Worm (Caenorhabditis elegans) whole organism, young adult: ENCODE measurements around the gene Y105C5B.8.
A peak's percentile ranks its signal among the peaks of the same experiment; 100 is the strongest.

ENCODE experiments used
- B0019.2 ChIP-seq: fragments of 200-800 bp; sonication (Bioruptor generic); conservative IDR thresholded peaks from 2 replicates; pipeline ENCODE4 v1.3.6; 2022; ENCODE audit warnings: missing genetic modification reagents, missing genetic modification characterization, missing compliant biosample characterization
- B0261.1 ChIP-seq: sonication (generic microtip); optimal IDR thresholded peaks from 2 replicates; lab custom pipeline; 2016; ENCODE audit warnings: mild to moderate bottlenecking, missing genetic modification characterization, moderate library complexity, missing compliant biosample characterization
- F22D6.2 ChIP-seq: sonication (generic microtip); optimal IDR thresholded peaks from 2 replicates; lab custom pipeline; 2016; ENCODE audit warnings: mild to moderate bottlenecking, missing genetic modification characterization, missing compliant biosample characterization
- F23B12.7 ChIP-seq: sonication (generic microtip); optimal IDR thresholded peaks from 2 replicates; lab custom pipeline; 2017; ENCODE audit warnings: missing genetic modification characterization, mild to moderate bottlenecking, missing compliant biosample characterization, antibody characterized with exemption, moderate library complexity; ENCODE audit not compliant: insufficient read depth
- F39B2.1 ChIP-seq: fragments of 200-800 bp; sonication (Bioruptor generic); IDR thresholded peaks from 2 replicates; pipeline ENCODE4 v1.3.6; 2022; ENCODE audit warnings: missing genetic modification reagents, missing genetic modification characterization, missing compliant biosample characterization
- F49E8.2 ChIP-seq: sonication (generic microtip); optimal IDR thresholded peaks from 3 replicates; lab custom pipeline; 2017; ENCODE audit warnings: missing genetic modification characterization, mild to moderate bottlenecking, missing compliant biosample characterization, antibody characterized with exemption, moderate library complexity; ENCODE audit not compliant: insufficient read depth
- F55B11.4 ChIP-seq: sonication (generic microtip); optimal IDR thresholded peaks from 2 replicates; lab custom pipeline; 2016; ENCODE audit warnings: missing compliant biosample characterization, missing genetic modification characterization, borderline replicate concordance; ENCODE audit not compliant: insufficient read depth
- K11D2.4 ChIP-seq: fragments of 200-800 bp; sonication (Bioruptor generic); IDR thresholded peaks from 2 replicates; pipeline ENCODE4 v1.3.6; 2022; ENCODE audit warnings: missing genetic modification reagents, missing genetic modification characterization, missing compliant biosample characterization
- Y53G8AR.9 ChIP-seq: fragments of 200-800 bp; sonication (Bioruptor generic); conservative IDR thresholded peaks from 2 replicates; pipeline ENCODE4 v1.3.6; 2022; ENCODE audit warnings: missing genetic modification reagents, missing genetic modification characterization, missing compliant biosample characterization
- akir-1 ChIP-seq: fragments of 200-800 bp; sonication (Bioruptor generic); optimal IDR thresholded peaks from 2 replicates; lab custom pipeline; 2018; ENCODE audit warnings: mild to moderate bottlenecking, missing genetic modification characterization, moderate library complexity, missing compliant biosample characterization
- attf-3 ChIP-seq: fragments of 200-800 bp; sonication (Bioruptor generic); conservative IDR thresholded peaks from 2 replicates; pipeline ENCODE4 v1.3.6; 2022; ENCODE audit warnings: missing genetic modification reagents, missing genetic modification characterization, missing compliant biosample characterization
- attf-6 ChIP-seq: fragments of 200-800 bp; sonication (Bioruptor generic); IDR thresholded peaks from 2 replicates; pipeline ENCODE4 v1.3.6; 2022; ENCODE audit warnings: missing genetic modification reagents, missing genetic modification characterization, missing compliant biosample characterization
- cebp-2 ChIP-seq: fragments of 200-800 bp; sonication (Bioruptor generic); IDR thresholded peaks from 2 replicates; pipeline ENCODE4 v1.3.6; 2022; ENCODE audit warnings: missing genetic modification characterization, missing compliant biosample characterization
- ceh-100 ChIP-seq: fragments of 200-800 bp; sonication (Bioruptor generic); IDR thresholded peaks from 2 replicates; pipeline ENCODE4 v1.3.6; 2022; ENCODE audit warnings: missing genetic modification reagents, missing genetic modification characterization, missing compliant biosample characterization
- ceh-27 ChIP-seq: fragments of 200-800 bp; sonication (Bioruptor generic); optimal IDR thresholded peaks from 2 replicates; lab custom pipeline; 2018; ENCODE audit warnings: mild to moderate bottlenecking, missing genetic modification characterization, moderate library complexity, missing compliant biosample characterization
- ceh-91 ChIP-seq: fragments of 200-800 bp; sonication (Bioruptor generic); IDR thresholded peaks from 2 replicates; pipeline ENCODE4 v1.3.6; 2022; ENCODE audit warnings: missing genetic modification reagents, missing genetic modification characterization, missing compliant biosample characterization
- chd-7 ChIP-seq: sonication (generic microtip); optimal IDR thresholded peaks from 2 replicates; lab custom pipeline; 2016; ENCODE audit warnings: mild to moderate bottlenecking, missing genetic modification characterization, moderate library complexity, missing compliant biosample characterization
- die-1 ChIP-seq: sonication (generic microtip); optimal IDR thresholded peaks from 2 replicates; lab custom pipeline; 2016; ENCODE audit warnings: missing genotype, mild to moderate bottlenecking, missing genetic modification characterization, missing compliant biosample characterization
- ekl-4 ChIP-seq: fragments of 200-800 bp; sonication (Bioruptor generic); IDR thresholded peaks from 2 replicates; pipeline ENCODE4 v1.3.6; 2022; ENCODE audit warnings: missing genetic modification reagents, missing genetic modification characterization, missing compliant biosample characterization
- ets-4 ChIP-seq: fragments of 200-800 bp; sonication (Bioruptor generic); optimal IDR thresholded peaks from 2 replicates; lab custom pipeline; 2018; ENCODE audit warnings: mild to moderate bottlenecking, missing genetic modification characterization, missing compliant biosample characterization
- hlh-12 ChIP-seq: sonication (generic microtip); optimal IDR thresholded peaks from 2 replicates; lab custom pipeline; 2016; ENCODE audit warnings: missing genetic modification characterization, missing compliant biosample characterization
- let-607 ChIP-seq, 2 experiments: fragments of 200-800 bp in 1 of 2; sonication (Bioruptor generic) in 1 of 2; sonication (generic microtip) in 1 of 2; optimal IDR thresholded peaks; 2 replicates each; lab custom pipeline; 2016 to 2018; ENCODE audit warnings: mild to moderate bottlenecking in 2 of 2, missing compliant biosample characterization in 2 of 2, missing genetic modification characterization in 2 of 2, moderate library complexity in 2 of 2, missing genotype in 1 of 2
- lin-40 ChIP-seq: sonication (generic microtip); optimal IDR thresholded peaks from 2 replicates; lab custom pipeline; 2016; ENCODE audit warnings: missing genetic modification characterization, mild to moderate bottlenecking, missing compliant biosample characterization, missing genotype, missing genetic modification reagents
- lin-54 ChIP-seq: fragments of 200-800 bp; sonication (Bioruptor generic); optimal IDR thresholded peaks from 2 replicates; lab custom pipeline; 2018; ENCODE audit warnings: mild to moderate bottlenecking, missing genetic modification characterization, missing compliant biosample characterization
- lir-1 ChIP-seq: fragments of 200-800 bp; sonication (Bioruptor generic); conservative IDR thresholded peaks from 2 replicates; pipeline ENCODE4 v1.3.6; 2022; ENCODE audit warnings: missing genetic modification reagents, missing genetic modification characterization, missing compliant biosample characterization
- lsl-1 ChIP-seq: fragments of 200-800 bp; sonication (Bioruptor generic); optimal IDR thresholded peaks from 2 replicates; lab custom pipeline; 2018; ENCODE audit warnings: mild to moderate bottlenecking, missing genetic modification characterization, moderate library complexity, missing compliant biosample characterization
- madf-3 ChIP-seq: fragments of 200-800 bp; sonication (Bioruptor generic); IDR thresholded peaks from 2 replicates; pipeline ENCODE4 v1.3.6; 2022; ENCODE audit warnings: missing genetic modification reagents, missing genetic modification characterization, missing compliant biosample characterization
- mcd-1 ChIP-seq: fragments of 200-800 bp; sonication (Bioruptor generic); IDR thresholded peaks from 2 replicates; pipeline ENCODE4 v1.3.6; 2022; ENCODE audit warnings: missing genetic modification reagents, missing genetic modification characterization, missing compliant biosample characterization
- nhr-120 ChIP-seq: fragments of 200-800 bp; sonication (Bioruptor generic); IDR thresholded peaks from 2 replicates; pipeline ENCODE4 v1.3.6; 2022; ENCODE audit warnings: missing genetic modification characterization, missing compliant biosample characterization
- nhr-80 ChIP-seq: sonication (generic microtip); optimal IDR thresholded peaks from 2 replicates; lab custom pipeline; 2016; ENCODE audit warnings: missing genetic modification characterization, missing compliant biosample characterization
- pha-4 ChIP-seq: fragments of 150-350 bp; sonication (generic microtip); optimal IDR thresholded peaks from 2 replicates; lab custom pipeline; 2014; ENCODE audit warnings: missing biosample characterization, missing genetic modification reagents, missing genetic modification characterization
- repo-1 ChIP-seq: sonication (generic microtip); optimal IDR thresholded peaks from 2 replicates; lab custom pipeline; 2017; ENCODE audit warnings: mild to moderate bottlenecking, missing genetic modification characterization, missing compliant biosample characterization
- snpc-1.1 ChIP-seq: sonication (generic microtip); optimal IDR thresholded peaks from 2 replicates; lab custom pipeline; 2017; ENCODE audit warnings: missing genetic modification characterization, mild to moderate bottlenecking, missing compliant biosample characterization, antibody characterized with exemption, moderate library complexity, missing genotype, missing genetic modification reagents; ENCODE audit not compliant: insufficient read depth
- snpc-4 ChIP-seq, 5 experiments: fragments of 150-350 bp in 1 of 5; sonication (generic microtip) in 4 of 5; optimal IDR thresholded peaks; 2 replicates each; lab custom pipeline; 2014 to 2018; ENCODE audit warnings: missing genetic modification characterization in 5 of 5, missing biosample characterization in 3 of 5, antibody characterized with exemption in 2 of 5, mild to moderate bottlenecking in 2 of 5, missing compliant biosample characterization in 2 of 5, missing genotype in 2 of 5, moderate library complexity in 2 of 5, missing genetic modification reagents in 1 of 5
- tbp1 ChIP-seq: fragments of 200-800 bp; sonication (Bioruptor generic); optimal IDR thresholded peaks from 2 replicates; lab custom pipeline; 2018; ENCODE audit warnings: mild to moderate bottlenecking, missing genetic modification characterization, missing compliant biosample characterization
- xnd-1 ChIP-seq: sonication (generic microtip); optimal IDR thresholded peaks from 2 replicates; lab custom pipeline; 2016; ENCODE audit warnings: missing genotype, missing genetic modification reagents, missing genetic modification characterization, missing compliant biosample characterization
- zfh-2 ChIP-seq: fragments of 200-800 bp; sonication (Bioruptor generic); conservative IDR thresholded peaks from 2 replicates; pipeline ENCODE4 v1.3.6; 2022; ENCODE audit warnings: missing genetic modification reagents, missing genetic modification characterization, missing compliant biosample characterization
- zim-3 ChIP-seq: sonication (generic microtip); optimal IDR thresholded peaks from 2 replicates; lab custom pipeline; 2017; ENCODE audit warnings: mild to moderate bottlenecking, missing genetic modification characterization, moderate library complexity, missing compliant biosample characterization
- ztf-26 ChIP-seq: sonication (generic microtip); optimal IDR thresholded peaks from 2 replicates; lab custom pipeline; 2017; ENCODE audit warnings: missing genetic modification characterization, missing compliant biosample characterization
- ztf-28 ChIP-seq: fragments of 200-800 bp; sonication (Bioruptor generic); IDR thresholded peaks from 2 replicates; pipeline ENCODE4 v1.3.6; 2022; ENCODE audit warnings: missing genetic modification reagents, missing genetic modification characterization, missing compliant biosample characterization

Gene Y105C5B.8

ce11 chrIV:15930281-15930680, 3.6 kb upstream of the Y105C5B.8 start, which contains the start of gene Y105C5B.9:
Gene Y105C5B.9 (plus strand): TSS chrIV:15930581.
- TF ChIP-seq lsl-1 (GFP tag; lab: Kevin White, UChicago) (no peak), attf-3 (GFP tag; lab: Robert Waterston, UW) (no peak), zfh-2 (GFP tag; lab: Robert Waterston, UW) (no peak), ceh-100 (GFP tag; lab: Robert Waterston, UW) (no peak), tbp1 (GFP tag; lab: Kevin White, UChicago) (no peak), F22D6.2 (tag; lab: Kevin White, UChicago) (no peak), snpc-1.1 (no peak), xnd-1 (tag; lab: Kevin White, UChicago) (no peak), ztf-28 (GFP tag; lab: Robert Waterston, UW) (no peak), B0019.2 (GFP tag; lab: Robert Waterston, UW) (no peak), F55B11.4 (no peak), F23B12.7 (tag; lab: Kevin White, UChicago) (no peak), zim-3 (no peak), attf-6 (GFP tag; lab: Robert Waterston, UW) (no peak), nhr-120 (no peak), ekl-4 (GFP tag; lab: Robert Waterston, UW) (no peak)

ce11 chrIV:15929831-15930230, 3.2 kb upstream of the Y105C5B.8 start:
- TF ChIP-seq let-607 (tag; optimal IDR thresholded peaks at IDR 0.05; lab: Kevin White, UChicago): peak; percentile 67 to 84
- TF ChIP-seq chd-7 (tag; lab: Kevin White, UChicago): no peak
- TF ChIP-seq nhr-80 (tag; lab: Kevin White, UChicago): peak; percentile 68
- TF ChIP-seq snpc-4 (GFP tag; optimal IDR thresholded peaks at IDR 0.05; lab: Kevin White, UChicago): no peak
- peak in 2 of 4 experiments; percentile 19 to 32 for TF ChIP-seq snpc-4 (tag; optimal IDR thresholded peaks at IDR 0.05; lab: Kevin White, UChicago)
- peak; percentile 8 for TF ChIP-seq ztf-26
- no peak for TF ChIP-seq Y53G8AR.9 (GFP tag; lab: Robert Waterston, UW)
- no peak for TF ChIP-seq lir-1
- no peak for TF ChIP-seq K11D2.4
- peak; percentile 38 for TF ChIP-seq tbp1 (GFP tag; lab: Kevin White, UChicago)

ce11 chrIV:15923000-15923399, 3.6 kb downstream of the Y105C5B.8 start:
- no peak for TF ChIP-seq ceh-91
- no peak for TF ChIP-seq F49E8.2 (tag; lab: Kevin White, UChicago)
- no peak for TF ChIP-seq die-1
- no peak for TF ChIP-seq cebp-2
- TF ChIP-seq lin-54 (GFP tag; lab: Kevin White, UChicago): no peak
- TF ChIP-seq akir-1 (GFP tag; lab: Kevin White, UChicago): no peak
- TF ChIP-seq ets-4 (GFP tag; lab: Kevin White, UChicago): no peak
- TF ChIP-seq snpc-1.1: no peak
- TF ChIP-seq lin-40 (tag; lab: Kevin White, UChicago): no peak
- TF ChIP-seq mcd-1 (GFP tag; lab: Robert Waterston, UW): no peak
- no peak for TF ChIP-seq B0261.1
- no peak for TF ChIP-seq hlh-12 (tag; lab: Kevin White, UChicago)
- no peak for TF ChIP-seq ceh-27 (GFP tag; lab: Kevin White, UChicago)
- TF ChIP-seq pha-4 (tag; lab: Kevin White, UChicago): no peak
- TF ChIP-seq repo-1 (tag; lab: Kevin White, UChicago): no peak
- no peak for TF ChIP-seq F39B2.1 (GFP tag; lab: Robert Waterston, UW)
- TF ChIP-seq lsl-1 (GFP tag; lab: Kevin White, UChicago): no peak
- TF ChIP-seq madf-3 (GFP tag; lab: Robert Waterston, UW): no peak
